Worm (Caenorhabditis elegans) whole organism, L3 larva: ENCODE data around the gene pqbp-1.1.
A peak's percentile ranks its signal among the peaks of the same experiment; 100 is the strongest.

Source experiments
- R02D3.7 ChIP-seq: fragments of 150-350 bp; optimal IDR thresholded peaks from 2 replicates; lab custom pipeline; 2014; ENCODE audit warnings: missing biosample characterization, missing genetic modification characterization
- ZK546.5 ChIP-seq: sonication (generic microtip); optimal IDR thresholded peaks from 2 replicates; lab custom pipeline; 2017; ENCODE audit warnings: missing biosample characterization, missing genetic modification characterization
- ceh-28 ChIP-seq: fragments of 150-350 bp; optimal IDR thresholded peaks from 2 replicates; lab custom pipeline; 2014; ENCODE audit warnings: missing biosample characterization, missing genetic modification reagents, missing genetic modification characterization
- ceh-82 ChIP-seq: fragments of 150-350 bp; optimal IDR thresholded peaks from 2 replicates; lab custom pipeline; 2014; ENCODE audit warnings: missing biosample characterization, missing genetic modification characterization
- ceh-9 ChIP-seq: sonication (generic microtip); optimal IDR thresholded peaks from 2 replicates; lab custom pipeline; 2018; ENCODE audit warnings: missing biosample characterization, missing genetic modification characterization
- egl-5 ChIP-seq: fragments of 150-350 bp; optimal IDR thresholded peaks from 2 replicates; lab custom pipeline; 2017; ENCODE audit warnings: missing biosample characterization, missing genetic modification reagents, missing genetic modification characterization, inconsistent platforms
- elt-2 ChIP-seq: sonication (generic microtip); optimal IDR thresholded peaks from 2 replicates; lab custom pipeline; 2016; ENCODE audit warnings: missing genetic modification reagents, mild to moderate bottlenecking, missing genetic modification characterization, missing compliant biosample characterization
- elt-3 ChIP-seq, 3 experiments: fragments of 150-350 bp in 1 of 3; sonication (generic microtip) in 2 of 3; optimal IDR thresholded peaks; 2 replicates in 2 of 3; 4 replicates in 1 of 3; lab custom pipeline; 2014 to 2017; ENCODE audit warnings: missing biosample characterization in 3 of 3, missing genetic modification characterization in 3 of 3
- fkh-10 ChIP-seq: sonication (generic microtip); optimal IDR thresholded peaks from 2 replicates; lab custom pipeline; 2017; ENCODE audit warnings: missing biosample characterization, missing genetic modification reagents, missing genetic modification characterization
- fkh-2 ChIP-seq: fragments of 150-350 bp; optimal IDR thresholded peaks from 2 replicates; lab custom pipeline; 2014; ENCODE audit warnings: missing biosample characterization, missing genetic modification reagents, missing genetic modification characterization
- fos-1 ChIP-seq: fragments of 150-350 bp; optimal IDR thresholded peaks from 2 replicates; lab custom pipeline; 2014; ENCODE audit warnings: missing biosample characterization, missing genetic modification characterization
- hmg-11 ChIP-seq: sonication (generic microtip); optimal IDR thresholded peaks from 2 replicates; lab custom pipeline; 2016; ENCODE audit warnings: missing genetic modification characterization, missing compliant biosample characterization
- jun-1 ChIP-seq: fragments of 150-350 bp; optimal IDR thresholded peaks from 2 replicates; lab custom pipeline; 2014; ENCODE audit warnings: missing biosample characterization, missing genetic modification reagents, missing genetic modification characterization
- lin-15B ChIP-seq: fragments of 150-350 bp; optimal IDR thresholded peaks from 2 replicates; lab custom pipeline; 2014; ENCODE audit warnings: missing biosample characterization, missing genetic modification characterization
- mdl-1 ChIP-seq: fragments of 150-350 bp; optimal IDR thresholded peaks from 2 replicates; lab custom pipeline; 2014; ENCODE audit warnings: missing biosample characterization, missing genetic modification characterization
- mml-1 ChIP-seq: fragments of 150-350 bp; sonication (generic microtip); optimal IDR thresholded peaks from 3 replicates; lab custom pipeline; 2014; ENCODE audit warnings: missing biosample characterization, missing genetic modification characterization
- nfya-1 ChIP-seq: sonication (generic microtip); optimal IDR thresholded peaks from 2 replicates; lab custom pipeline; 2017; ENCODE audit warnings: missing genetic modification characterization, mild to moderate bottlenecking, missing compliant biosample characterization, antibody characterized with exemption, moderate library complexity; ENCODE audit not compliant: insufficient read depth
- nhr-11 ChIP-seq: fragments of 150-350 bp; optimal IDR thresholded peaks from 2 replicates; lab custom pipeline; 2014; ENCODE audit warnings: missing biosample characterization, missing genetic modification characterization
- nhr-23 ChIP-seq: fragments of 150-350 bp; optimal IDR thresholded peaks from 2 replicates; lab custom pipeline; 2014; ENCODE audit warnings: missing biosample characterization, missing genetic modification reagents, missing genetic modification characterization
- nhr-237 ChIP-seq: fragments of 150-350 bp; optimal IDR thresholded peaks from 2 replicates; lab custom pipeline; 2014; ENCODE audit warnings: missing biosample characterization, missing genetic modification characterization
- nhr-25 ChIP-seq: sonication (generic microtip); optimal IDR thresholded peaks from 2 replicates; lab custom pipeline; 2017; ENCODE audit warnings: missing biosample characterization, missing genetic modification characterization
- nhr-67 ChIP-seq: fragments of 150-350 bp; optimal IDR thresholded peaks from 2 replicates; lab custom pipeline; 2014; ENCODE audit warnings: missing biosample characterization, missing genetic modification characterization
- nhr-77 ChIP-seq: fragments of 150-350 bp; optimal IDR thresholded peaks from 2 replicates; lab custom pipeline; 2014; ENCODE audit warnings: missing biosample characterization, missing genetic modification characterization
- pha-4 ChIP-seq: fragments of 150-350 bp; optimal IDR thresholded peaks from 2 replicates; lab custom pipeline; 2014; ENCODE audit warnings: missing biosample characterization, missing genetic modification reagents, missing genetic modification characterization
- pqm-1 ChIP-seq: fragments of 150-350 bp; optimal IDR thresholded peaks from 2 replicates; lab custom pipeline; 2017; ENCODE audit warnings: missing biosample characterization, missing genetic modification characterization, inconsistent platforms
- skn-1 ChIP-seq: fragments of 150-350 bp; optimal IDR thresholded peaks from 2 replicates; lab custom pipeline; 2014; ENCODE audit warnings: missing biosample characterization, missing genetic modification characterization
- snpc-4 ChIP-seq: fragments of 150-350 bp; optimal IDR thresholded peaks from 2 replicates; lab custom pipeline; 2014; ENCODE audit warnings: missing biosample characterization, missing genetic modification characterization
- tbx-2 ChIP-seq: sonication (generic microtip); optimal IDR thresholded peaks from 2 replicates; lab custom pipeline; 2016; ENCODE audit warnings: mild to moderate bottlenecking, missing genetic modification characterization, missing compliant biosample characterization
- unc-39 ChIP-seq: sonication (generic microtip); optimal IDR thresholded peaks from 4 replicates; lab custom pipeline; 2017; ENCODE audit warnings: missing biosample characterization, missing genetic modification characterization
- zag-1 ChIP-seq: fragments of 150-350 bp; optimal IDR thresholded peaks from 2 replicates; lab custom pipeline; 2014; ENCODE audit warnings: missing biosample characterization, missing genetic modification characterization

pqbp-1.1 gene

DNA sequence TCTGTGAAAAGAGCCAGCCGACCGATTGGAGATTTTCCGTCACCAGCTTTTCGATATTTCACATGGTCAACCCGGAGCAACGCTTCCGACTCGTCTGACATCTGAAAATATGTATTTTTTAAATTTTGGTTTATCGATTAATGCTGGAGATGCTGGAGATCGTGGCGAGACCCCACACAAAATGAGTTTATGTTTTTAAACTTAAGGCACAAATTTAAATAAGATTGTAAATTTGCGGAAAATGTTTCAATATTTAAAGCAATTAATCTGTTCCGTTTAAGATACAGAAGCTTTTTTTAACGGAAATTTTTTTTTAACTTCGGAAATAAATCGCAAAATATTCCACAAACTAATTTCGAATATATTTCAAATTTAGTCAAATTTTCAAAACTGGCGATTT lies 29.8 kb downstream of the pqbp-1.1 start, which contains the start of gene gtf-2H1:
TSS of gene gtf-2H1 (minus strand) at position 101 of the 400 bp plus-strand sequence.
- no peak for TF ChIP-seq fkh-10 (GFP tag; lab: Kevin White, UChicago)
- TF ChIP-seq unc-39 (tag; lab: Kevin White, UChicago) = no peak
- no peak for TF ChIP-seq fkh-2
- no peak for TF ChIP-seq jun-1 (tag; lab: Kevin White, UChicago)

DNA sequence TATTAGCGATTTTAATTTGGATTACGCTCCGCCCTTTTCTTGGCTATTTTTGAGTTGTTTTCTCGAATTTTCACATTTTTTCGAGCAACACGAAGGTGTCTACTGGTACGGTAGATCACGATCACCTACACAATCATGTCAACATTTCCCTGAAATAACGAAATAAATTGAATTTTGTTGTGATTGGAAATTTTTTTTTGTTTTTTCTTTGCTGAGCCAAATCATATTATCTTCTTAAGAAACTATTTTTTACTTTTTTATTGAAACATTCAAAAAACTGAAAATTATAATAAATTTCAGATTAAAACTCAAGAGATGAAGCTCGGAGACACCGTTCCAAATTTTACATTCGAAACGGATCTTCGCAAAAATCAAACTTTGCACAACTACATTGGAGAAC lies 43.2 kb downstream of the pqbp-1.1 start, which contains the start of gene prdx-6:
TSS of gene prdx-6 (plus strand) at position 301 of the 400 bp plus-strand sequence.
- no peak for TF ChIP-seq nhr-11 (tag; lab: Kevin White, UChicago)
- no peak for TF ChIP-seq zag-1 (tag; lab: Kevin White, UChicago)
- no peak for TF ChIP-seq ZK546.5 (tag; lab: Kevin White, UChicago)
- TF ChIP-seq elt-3 (tag; optimal IDR thresholded peaks at IDR 0.05; lab: Kevin White, UChicago) = no peak
- TF ChIP-seq skn-1 = no peak
- TF ChIP-seq egl-5 = no peak
- TF ChIP-seq snpc-4 (tag; lab: Kevin White, UChicago) = no peak
- TF ChIP-seq pqm-1 (tag; lab: Kevin White, UChicago) = no peak
- no peak for TF ChIP-seq nhr-25 (tag; lab: Kevin White, UChicago)
- TF ChIP-seq ceh-9 (tag; lab: Kevin White, UChicago) = no peak
- TF ChIP-seq ceh-82 = no peak

DNA sequence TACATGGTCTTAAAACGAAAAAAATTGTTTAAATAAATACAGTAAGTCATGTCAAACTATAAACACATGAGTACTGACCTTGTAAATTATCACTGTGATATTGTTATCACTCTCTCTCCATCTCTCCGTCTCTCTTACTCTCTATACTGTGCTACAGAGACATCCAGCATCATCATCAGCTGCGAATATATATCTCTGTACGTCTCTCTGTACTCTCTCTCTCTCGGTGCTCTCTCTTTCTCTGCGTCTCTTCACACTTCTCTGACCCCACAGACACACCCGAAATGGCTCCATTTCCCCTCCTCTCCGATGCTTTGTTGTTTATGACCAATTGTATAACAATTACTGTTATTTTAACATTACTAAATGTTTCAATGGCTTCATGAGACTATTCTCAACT lies 50.9 kb downstream of the pqbp-1.1 start:
- peak; percentile 42 for TF ChIP-seq nhr-23 (tag; lab: Kevin White, UChicago)
- no peak for TF ChIP-seq lin-15B (tag; lab: Kevin White, UChicago)
- no peak for TF ChIP-seq snpc-4 (tag; lab: Kevin White, UChicago)
- peak; percentile 51 for TF ChIP-seq jun-1 (tag; lab: Kevin White, UChicago)
- no peak for TF ChIP-seq mdl-1 (tag; lab: Kevin White, UChicago)
- no peak for TF ChIP-seq nhr-237 (tag; lab: Kevin White, UChicago)
- no peak for TF ChIP-seq mml-1 (tag; lab: Kevin White, UChicago)
- no peak for TF ChIP-seq tbx-2 (tag; lab: Kevin White, UChicago)
- no peak for TF ChIP-seq unc-39 (tag; lab: Kevin White, UChicago)
- peak; percentile 47 for TF ChIP-seq ceh-28
- no peak for TF ChIP-seq fos-1 (tag; lab: Kevin White, UChicago)
- peak; percentile 55 for TF ChIP-seq pha-4 (tag; lab: Kevin White, UChicago)
- TF ChIP-seq nfya-1 (tag; lab: Kevin White, UChicago) = peak; percentile 33
- no peak for TF ChIP-seq elt-3 (tag; optimal IDR thresholded peaks at IDR 0.05; lab: Kevin White, UChicago)
- TF ChIP-seq skn-1 = peak; percentile 15
- peak; percentile 76 for TF ChIP-seq hmg-11 (tag; lab: Kevin White, UChicago)
- TF ChIP-seq pqm-1 (tag; lab: Kevin White, UChicago) = peak; percentile 90
- TF ChIP-seq nhr-77 (tag; lab: Kevin White, UChicago) = no peak
- TF ChIP-seq nhr-67 (tag; lab: Kevin White, UChicago) = no peak
- no peak for TF ChIP-seq fkh-10 (GFP tag; lab: Kevin White, UChicago)
- peak; percentile 23 for TF ChIP-seq egl-5
- TF ChIP-seq R02D3.7 = peak; percentile 2
- peak; percentile 86 for TF ChIP-seq elt-2
